Fruit fly (Drosophila melanogaster) whole organism, embryonic: ENCODE measurements around the gene upSET.

ENCODE experiments used
- CG10147 ChIP-seq: fragments of 200-800 bp; sonication (Bioruptor generic); optimal IDR thresholded peaks from 2 replicates; lab custom pipeline; 2019; ENCODE audit warnings: missing biosample characterization, mild to moderate bottlenecking, missing genetic modification characterization, moderate library complexity
- CG10431 ChIP-seq: fragments of 200-800 bp; sonication (Bioruptor generic); optimal IDR thresholded peaks from 3 replicates; lab custom pipeline; 2018; ENCODE audit warnings: missing biosample characterization, mild to moderate bottlenecking, missing genetic modification characterization
- CG10543 ChIP-seq: fragments of 200-800 bp; sonication (Bioruptor generic); optimal IDR thresholded peaks from 3 replicates; lab custom pipeline; 2017; ENCODE audit warnings: missing biosample characterization, mild to moderate bottlenecking, missing genetic modification characterization, moderate library complexity
- CG11695 ChIP-seq: fragments of 200-800 bp; sonication (Bioruptor generic); IDR thresholded peaks from 3 replicates; pipeline ENCODE4 v1.3.6; 2022; ENCODE audit warnings: missing biosample characterization, missing genetic modification characterization
- CG13123 ChIP-seq: fragments of 200-800 bp; sonication (Bioruptor generic); optimal IDR thresholded peaks from 2 replicates; lab custom pipeline; 2016; ENCODE audit warnings: missing biosample characterization, missing genetic modification characterization
- CG13624 ChIP-seq: fragments of 200-800 bp; sonication (Bioruptor generic); optimal IDR thresholded peaks from 2 replicates; lab custom pipeline; 2016; ENCODE audit warnings: missing biosample characterization, missing genetic modification characterization
- CG14014 ChIP-seq: fragments of 200-800 bp; sonication (Bioruptor generic); IDR thresholded peaks from 2 replicates; pipeline ENCODE4 v1.3.6; 2022; ENCODE audit warnings: missing biosample characterization, missing genetic modification characterization
- CG15601 ChIP-seq: fragments of 200-800 bp; sonication (Bioruptor generic); optimal IDR thresholded peaks from 3 replicates; lab custom pipeline; 2019; ENCODE audit warnings: missing biosample characterization, mild to moderate bottlenecking, missing genetic modification characterization, moderate library complexity
- CG1602 ChIP-seq: fragments of 200-800 bp; sonication (Bioruptor generic); optimal IDR thresholded peaks from 3 replicates; lab custom pipeline; 2016; ENCODE audit warnings: missing biosample characterization, missing genetic modification characterization
- CG17912 ChIP-seq: fragments of 200-800 bp; sonication (Bioruptor generic); optimal IDR thresholded peaks from 2 replicates; lab custom pipeline; 2018; ENCODE audit warnings: missing biosample characterization, mild to moderate bottlenecking, missing genetic modification characterization
- CG3847 ChIP-seq: fragments of 200-800 bp; sonication (Bioruptor generic); IDR thresholded peaks from 2 replicates; pipeline ENCODE4 v1.3.6; 2022; ENCODE audit warnings: missing biosample characterization, missing genetic modification characterization
- CG42726 ChIP-seq: fragments of 200-800 bp; sonication (Bioruptor generic); IDR thresholded peaks from 2 replicates; pipeline ENCODE4 v1.3.6; 2022; ENCODE audit warnings: missing biosample characterization, missing genetic modification characterization; ENCODE audit not compliant: partially characterized antibody
- CG4282 ChIP-seq: fragments of 200-800 bp; sonication (Bioruptor generic); optimal IDR thresholded peaks from 2 replicates; lab custom pipeline; 2016; ENCODE audit warnings: missing biosample characterization, missing genetic modification characterization
- CG4854 ChIP-seq: fragments of 200-800 bp; sonication (Bioruptor generic); optimal IDR thresholded peaks from 2 replicates; lab custom pipeline; 2016; ENCODE audit warnings: missing biosample characterization, missing genetic modification characterization, inconsistent platforms
- CG8281 ChIP-seq: fragments of 200-800 bp; sonication (Bioruptor generic); optimal IDR thresholded peaks from 2 replicates; lab custom pipeline; 2018; ENCODE audit warnings: missing biosample characterization, mild to moderate bottlenecking, missing genetic modification characterization, moderate library complexity
- CG9215 ChIP-seq: fragments of 200-800 bp; sonication (Bioruptor generic); IDR thresholded peaks from 2 replicates; pipeline ENCODE4 v1.3.6; 2022; ENCODE audit warnings: missing biosample characterization, missing genetic modification characterization
- CTCF ChIP-seq: fragments of 200-800 bp; sonication (Bioruptor generic); optimal IDR thresholded peaks from 2 replicates; lab custom pipeline; 2017; ENCODE audit warnings: missing biosample characterization, mild to moderate bottlenecking, missing genetic modification characterization, moderate library complexity
- E2f1 ChIP-seq: fragments of 200-800 bp; sonication (Bioruptor generic); IDR thresholded peaks from 2 replicates; pipeline ENCODE4 v1.3.6; 2022; ENCODE audit warnings: missing biosample characterization, missing genetic modification characterization
- Ets97D ChIP-seq: fragments of 200-800 bp; sonication (Bioruptor generic); optimal IDR thresholded peaks from 3 replicates; lab custom pipeline; 2016; ENCODE audit warnings: missing biosample characterization, missing genetic modification characterization
- Fer1 ChIP-seq: fragments of 200-800 bp; sonication (Bioruptor generic); optimal IDR thresholded peaks from 2 replicates; lab custom pipeline; 2017; ENCODE audit warnings: missing biosample characterization, mild to moderate bottlenecking, missing genetic modification characterization
- Fer2 ChIP-seq: fragments of 200-800 bp; sonication (Bioruptor generic); optimal IDR thresholded peaks from 2 replicates; lab custom pipeline; 2018; ENCODE audit warnings: missing biosample characterization, mild to moderate bottlenecking, missing genetic modification characterization, moderate library complexity
- Hand ChIP-seq: fragments of 200-800 bp; sonication (Bioruptor generic); optimal IDR thresholded peaks from 2 replicates; lab custom pipeline; 2017; ENCODE audit warnings: mild to moderate bottlenecking, missing biosample characterization, missing genetic modification reagents, missing genetic modification characterization
- HmgZ ChIP-seq: fragments of 200-800 bp; sonication (Bioruptor generic); optimal IDR thresholded peaks from 2 replicates; lab custom pipeline; 2018; ENCODE audit warnings: missing biosample characterization, mild to moderate bottlenecking, missing genetic modification characterization
- Hmr ChIP-seq: fragments of 200-800 bp; sonication (Bioruptor generic); optimal IDR thresholded peaks from 3 replicates; lab custom pipeline; 2017; ENCODE audit warnings: mild to moderate bottlenecking, missing biosample characterization, missing genetic modification reagents, missing genetic modification characterization
- Hmx ChIP-seq: fragments of 200-800 bp; sonication (Bioruptor generic); optimal IDR thresholded peaks from 2 replicates; lab custom pipeline; 2016; ENCODE audit warnings: missing biosample characterization, missing genetic modification characterization
- Hr3 ChIP-seq: fragments of 200-800 bp; sonication (Bioruptor generic); optimal IDR thresholded peaks from 3 replicates; lab custom pipeline; 2016; ENCODE audit warnings: missing biosample characterization, missing genetic modification characterization
- Lhr ChIP-seq: fragments of 200-800 bp; sonication (Bioruptor generic); optimal IDR thresholded peaks from 3 replicates; lab custom pipeline; 2017; ENCODE audit warnings: mild to moderate bottlenecking, missing biosample characterization, missing genetic modification reagents, missing genetic modification characterization
- MBD-R2 ChIP-seq: fragments of 200-800 bp; sonication (Bioruptor generic); IDR thresholded peaks from 2 replicates; pipeline ENCODE4 v1.3.6; 2022; ENCODE audit warnings: missing biosample characterization, missing genetic modification characterization
- MESR4 ChIP-seq: fragments of 200-800 bp; sonication (Bioruptor generic); optimal IDR thresholded peaks from 2 replicates; lab custom pipeline; 2018; ENCODE audit warnings: missing biosample characterization, mild to moderate bottlenecking, missing genetic modification characterization, moderate library complexity
- Mad ChIP-seq: fragments of 200-800 bp; sonication (Bioruptor generic); optimal IDR thresholded peaks from 2 replicates; lab custom pipeline; 2016; ENCODE audit warnings: missing biosample characterization, missing genetic modification characterization
- Mes4 ChIP-seq: fragments of 200-800 bp; sonication (Bioruptor generic); optimal IDR thresholded peaks from 2 replicates; lab custom pipeline; 2016; ENCODE audit warnings: missing biosample characterization, missing genetic modification characterization
- Side ChIP-seq: fragments of 200-800 bp; sonication (Bioruptor generic); optimal IDR thresholded peaks from 2 replicates; lab custom pipeline; 2016; ENCODE audit warnings: missing biosample characterization, missing genetic modification characterization
- Spps ChIP-seq: fragments of 200-800 bp; sonication (Bioruptor generic); optimal IDR thresholded peaks from 2 replicates; lab custom pipeline; 2018; ENCODE audit warnings: missing biosample characterization, mild to moderate bottlenecking, missing genetic modification characterization
- Sry-β ChIP-seq: fragments of 200-800 bp; sonication (Bioruptor generic); optimal IDR thresholded peaks from 2 replicates; lab custom pipeline; 2018; ENCODE audit warnings: missing biosample characterization, mild to moderate bottlenecking, missing genetic modification characterization, moderate library complexity
- Xrp1 ChIP-seq: fragments of 200-800 bp; sonication (Bioruptor generic); IDR thresholded peaks from 2 replicates; pipeline ENCODE4 v1.3.6; 2022; ENCODE audit warnings: missing biosample characterization, missing genetic modification characterization
- da ChIP-seq: fragments of 200-800 bp; sonication (Bioruptor generic); optimal IDR thresholded peaks from 2 replicates; lab custom pipeline; 2016; ENCODE audit warnings: missing biosample characterization, missing genetic modification characterization
- dan ChIP-seq: fragments of 200-800 bp; sonication (Bioruptor generic); IDR thresholded peaks from 2 replicates; pipeline ENCODE4 v1.3.6; 2022; ENCODE audit warnings: missing biosample characterization, missing genetic modification characterization
- gt ChIP-seq: fragments of 200-800 bp; sonication (Bioruptor generic); IDR thresholded peaks from 2 replicates; pipeline ENCODE4 v1.3.6; 2022; ENCODE audit warnings: missing biosample characterization, missing genetic modification characterization
- h ChIP-seq: fragments of >200 bp; optimal IDR thresholded peaks from 2 replicates; lab custom pipeline; 2017
- jumu ChIP-seq: fragments of 200-800 bp; sonication (Bioruptor generic); optimal IDR thresholded peaks from 3 replicates; lab custom pipeline; 2016; ENCODE audit warnings: missing biosample characterization, missing genetic modification characterization
- lmd ChIP-seq: fragments of 200-800 bp; sonication (Bioruptor generic); IDR thresholded peaks from 2 replicates; pipeline ENCODE4 v1.3.6; 2022; ENCODE audit warnings: missing biosample characterization, missing genetic modification characterization
- nerfin-1 ChIP-seq: fragments of 200-800 bp; sonication (Bioruptor generic); optimal IDR thresholded peaks from 3 replicates; lab custom pipeline; 2019; ENCODE audit warnings: missing biosample characterization, mild to moderate bottlenecking, missing genetic modification characterization, moderate library complexity
- org-1 ChIP-seq: fragments of 200-800 bp; sonication (Bioruptor generic); optimal IDR thresholded peaks from 2 replicates; lab custom pipeline; 2017; ENCODE audit warnings: missing biosample characterization, missing genetic modification characterization
- p53 ChIP-seq: fragments of 200-800 bp; sonication (Bioruptor generic); optimal IDR thresholded peaks from 2 replicates; lab custom pipeline; 2016; ENCODE audit warnings: missing biosample characterization, missing genetic modification characterization
- pum ChIP-seq: fragments of 200-800 bp; sonication (Bioruptor generic); optimal IDR thresholded peaks from 2 replicates; lab custom pipeline; 2016; ENCODE audit warnings: missing biosample characterization, missing genetic modification characterization
- sc ChIP-seq, 3 experiments: fragments of >200 bp in 2 of 3; fragments of 200-800 bp in 1 of 3; sonication (Bioruptor generic) in 1 of 3; optimal IDR thresholded peaks; 2 replicates in 2 of 3; 3 replicates in 1 of 3; lab custom pipeline; 2017; ENCODE audit warnings: mild to moderate bottlenecking in 1 of 3, missing biosample characterization in 1 of 3, missing genetic modification characterization in 1 of 3, missing genetic modification reagents in 1 of 3
- sens ChIP-seq: fragments of 200-800 bp; sonication (Bioruptor generic); peaks from one replicate; lab custom pipeline; 2016; ENCODE audit warnings: missing biosample characterization, missing genetic modification characterization
- sna ChIP-seq: fragments of 200-800 bp; sonication (Bioruptor generic); IDR thresholded peaks from 2 replicates; pipeline ENCODE4 v1.3.6; 2022; ENCODE audit warnings: missing biosample characterization, missing genetic modification characterization; ENCODE audit not compliant: partially characterized antibody
- tin ChIP-seq: fragments of 200-800 bp; sonication (Bioruptor generic); optimal IDR thresholded peaks from 3 replicates; lab custom pipeline; 2016; ENCODE audit warnings: missing biosample characterization, missing genetic modification characterization
- tll ChIP-seq, 2 experiments: fragments of 200-800 bp in 1 of 2; fragments of >200 bp in 1 of 2; sonication (Bioruptor generic) in 1 of 2; optimal IDR thresholded peaks; 2 replicates each; lab custom pipeline; 2017 to 2019; ENCODE audit warnings: missing biosample characterization in 2 of 2, missing genetic modification characterization in 2 of 2, mild to moderate bottlenecking in 1 of 2, moderate library complexity in 1 of 2
- unpg ChIP-seq: fragments of 200-800 bp; sonication (Bioruptor generic); optimal IDR thresholded peaks from 3 replicates; lab custom pipeline; 2018; ENCODE audit warnings: missing biosample characterization, mild to moderate bottlenecking, missing genetic modification characterization, moderate library complexity

upSET gene

DNA sequence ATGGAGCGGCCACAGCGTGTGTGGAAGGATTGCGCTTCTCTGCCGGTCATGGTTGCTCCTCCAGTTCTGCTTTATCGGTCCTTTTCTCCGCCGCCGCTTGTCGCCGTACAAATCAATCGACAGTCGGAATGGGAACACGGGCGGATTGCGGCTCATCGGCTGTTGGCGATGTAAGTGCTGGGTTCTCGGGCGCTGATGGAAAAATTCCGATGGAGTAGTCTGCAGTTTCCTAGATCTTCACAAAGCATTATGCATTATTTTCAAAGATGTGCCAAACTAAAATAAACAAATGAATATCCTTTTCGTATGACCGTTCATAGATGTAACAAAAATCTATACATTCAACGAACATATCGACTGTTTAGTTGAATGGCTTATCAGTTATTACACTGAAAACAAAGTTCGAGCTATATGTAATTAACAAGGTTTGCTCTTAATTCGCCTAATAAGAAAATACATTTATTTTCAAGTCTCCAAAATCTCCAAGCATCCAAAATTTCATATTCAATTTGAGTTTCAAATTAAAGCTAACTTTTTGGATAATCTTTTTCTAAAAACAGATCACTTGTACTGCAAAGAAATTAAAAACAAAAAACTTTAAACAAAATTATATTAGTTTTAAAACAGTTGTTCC lies 47.8 kb downstream of the upSET start, which contains the start of gene Neurl4 (continued):
- peak; percentile 20 for TF ChIP-seq CG17912 (GFP tag; lab: Kevin White, UChicago)
- TF ChIP-seq unpg (GFP tag; lab: Kevin White, UChicago) = no peak
- peak; percentile 92 for TF ChIP-seq sens (GFP tag; lab: Kevin White, UChicago)
- TF ChIP-seq MBD-R2 (GFP tag; lab: Robert Waterston, UW) = peak; percentile 69
- TF ChIP-seq Side (GFP tag; lab: Kevin White, UChicago) = peak; percentile 23
- TF ChIP-seq Hmr (GFP tag; lab: Kevin White, UChicago) = no peak
- no peak for TF ChIP-seq Hand
- TF ChIP-seq CG14014 (GFP tag; lab: Robert Waterston, UW) = peak; percentile 54; the same call in 1 of the 2 replicates
- no peak for TF ChIP-seq Sry-β (GFP tag; lab: Kevin White, UChicago)
- TF ChIP-seq CG13123 (GFP tag; lab: Kevin White, UChicago) = peak; percentile 33
- peak; percentile 8 for TF ChIP-seq Ets97D
- TF ChIP-seq dan = no peak
- no peak for TF ChIP-seq CG42726
- TF ChIP-seq h (lab: Kevin White, UChicago) = no peak
- peak; percentile 62 for TF ChIP-seq pum (GFP tag; lab: Kevin White, UChicago)
- no peak for TF ChIP-seq CG10147 (GFP tag; lab: Kevin White, UChicago)
- peak; percentile 48 for TF ChIP-seq E2f1 (GFP tag; lab: Robert Waterston, UW)
- TF ChIP-seq CG9215 = no peak; the same call in 1 of the 2 replicates
- peak; percentile 72 for TF ChIP-seq Hr3 (GFP tag; lab: Kevin White, UChicago)
- TF ChIP-seq Spps (tag; lab: Kevin White, UChicago) = peak; percentile 46
- peak; percentile 22 for TF ChIP-seq Mad (GFP tag; lab: Kevin White, UChicago)
- TF ChIP-seq HmgZ (tag; lab: Kevin White, UChicago) = peak; percentile 84
- no peak for TF ChIP-seq CTCF (GFP tag; lab: Kevin White, UChicago)
- no peak for TF ChIP-seq CG10543 (GFP tag; lab: Kevin White, UChicago)
- TF ChIP-seq Lhr (GFP tag; lab: Kevin White, UChicago) = peak; percentile 45
- no peak for TF ChIP-seq gt (GFP tag; lab: Robert Waterston, UW)
- TF ChIP-seq CG1602 (GFP tag; lab: Kevin White, UChicago) = peak; percentile 68
- TF ChIP-seq CG15601 (tag; lab: Kevin White, UChicago) = peak; percentile 93
- TF ChIP-seq CG13624 (GFP tag; lab: Kevin White, UChicago) = peak; percentile 69
- TF ChIP-seq CG11695 (GFP tag; lab: Robert Waterston, UW) = peak; percentile 54; the same call in 2 of the 3 replicates
- TF ChIP-seq CG4854 (GFP tag; lab: Kevin White, UChicago) = no peak
- peak; percentile 25 for TF ChIP-seq CG8281
- TF ChIP-seq sc (optimal IDR thresholded peaks at IDR 0.05; lab: Kevin White, UChicago) = no peak
- peak; percentile 22 for TF ChIP-seq sc (GFP tag; optimal IDR thresholded peaks at IDR 0.05; lab: Kevin White, UChicago)
- peak; percentile 49 for TF ChIP-seq tin
- no peak for TF ChIP-seq sna (GFP tag; lab: Robert Waterston, UW)
- no peak for TF ChIP-seq org-1 (GFP tag; lab: Kevin White, UChicago)
- peak; percentile 28 for TF ChIP-seq da (GFP tag; lab: Kevin White, UChicago)
- peak; percentile 71 for TF ChIP-seq CG3847 (GFP tag; lab: Robert Waterston, UW)
- peak; percentile 57 for TF ChIP-seq MESR4 (GFP tag; lab: Kevin White, UChicago)
- peak; percentile 64 for TF ChIP-seq Mes4 (GFP tag; lab: Kevin White, UChicago)
- TF ChIP-seq CG10431 (GFP tag; lab: Kevin White, UChicago) = no peak
- TF ChIP-seq Fer2 (tag; lab: Kevin White, UChicago) = peak; percentile 50
- TF ChIP-seq jumu (GFP tag; lab: Kevin White, UChicago) = peak; percentile 55
- peak; percentile 70 for TF ChIP-seq lmd (GFP tag; lab: Robert Waterston, UW)
- no peak for TF ChIP-seq Xrp1
- no peak for TF ChIP-seq Fer1 (GFP tag; lab: Kevin White, UChicago)
- TF ChIP-seq CG4282 (GFP tag; lab: Kevin White, UChicago) = no peak
- no peak for TF ChIP-seq tll (GFP tag; optimal IDR thresholded peaks at IDR 0.05; lab: Kevin White, UChicago)
- peak; percentile 14 for TF ChIP-seq Hmx (GFP tag; lab: Kevin White, UChicago)
- TF ChIP-seq nerfin-1 (tag; lab: Kevin White, UChicago) = peak; percentile 75
- no peak for TF ChIP-seq p53 (GFP tag; lab: Kevin White, UChicago)
